Fruit fly (Drosophila melanogaster) Kc167 (cell line): ENCODE measurements around the gene Best4.

Source experiments
- Myc ChIP-seq: fragments of >200 bp; optimal IDR thresholded peaks from 2 replicates; lab custom pipeline; 2017; ENCODE audit warnings: missing external identifiers
- Sin3A ChIP-seq: fragments of >200 bp; optimal IDR thresholded peaks from 2 replicates; lab custom pipeline; 2018; ENCODE audit warnings: missing external identifiers
- h ChIP-seq: fragments of >200 bp; optimal IDR thresholded peaks from 3 replicates; lab custom pipeline; 2018; ENCODE audit warnings: missing external identifiers
- insv ChIP-seq: fragments of >200 bp; optimal IDR thresholded peaks from 3 replicates; lab custom pipeline; 2018; ENCODE audit warnings: missing external identifiers
- psq ChIP-seq: fragments of >200 bp; optimal IDR thresholded peaks from 2 replicates; lab custom pipeline; 2017; ENCODE audit warnings: missing external identifiers
- ttk ChIP-seq: sonication (Bioruptor generic); optimal IDR thresholded peaks from 2 replicates; lab custom pipeline; 2017; ENCODE audit warnings: missing external identifiers

DNA sequence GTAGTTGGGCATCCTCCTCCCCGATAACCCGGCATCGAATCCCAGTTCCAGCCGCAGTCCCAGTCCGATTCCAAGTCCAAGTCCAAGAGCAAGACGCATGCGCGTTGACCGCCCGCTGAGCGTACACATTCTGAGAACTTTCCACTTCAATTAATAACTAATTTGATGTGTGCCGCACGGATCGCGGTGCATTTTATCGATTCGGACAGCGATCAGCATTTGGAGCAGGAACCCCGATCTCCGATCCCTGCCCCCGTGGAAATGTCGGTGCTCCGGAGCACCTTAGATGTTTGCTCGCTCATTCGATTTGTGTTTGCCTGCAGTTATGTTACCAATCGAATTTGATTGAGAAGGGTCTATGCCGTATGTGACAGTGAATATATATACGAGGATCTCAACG is 44.6 kb upstream of the Best4 start:
- TF ChIP-seq Sin3A (lab: Kevin White, UChicago) (no peak), Myc (no peak), insv (lab: Kevin White, UChicago) (no peak), ttk (lab: Kevin White, UChicago) (no peak), psq (lab: Kevin White, UChicago) (no peak), h (lab: Kevin White, UChicago) (no peak)
